Fruit fly (Drosophila melanogaster): ENCODE data around the gene amrt.

Gene amrt

DNA sequence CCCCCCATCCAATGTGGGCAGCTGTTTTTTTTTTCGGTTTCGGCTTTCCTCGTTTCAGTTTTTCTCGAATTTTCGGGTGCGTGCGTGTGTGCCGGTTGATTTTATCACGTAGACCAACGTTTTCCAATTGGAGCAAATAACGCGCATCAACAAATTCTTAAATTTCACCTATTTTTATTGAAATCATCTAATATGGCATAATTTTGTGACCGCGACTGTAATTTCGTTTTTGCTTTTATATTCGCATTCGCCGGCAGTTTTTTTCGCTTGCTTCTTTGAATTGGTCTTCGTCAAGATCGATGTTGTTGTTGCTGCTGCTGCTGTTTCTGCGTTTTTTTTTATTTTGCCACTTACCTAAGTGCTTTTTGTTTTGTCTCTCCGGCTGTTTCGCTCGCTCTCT is 27.8 kb upstream of the amrt start (continued):
- TF ChIP-seq eg (GFP tag; IDR thresholded peaks at IDR 0.05), result peak; percentile 80
- peak; percentile 20 for TF ChIP-seq cyc (GFP tag; optimal IDR thresholded peaks at IDR 0.05)
- peak; percentile 3 for TF ChIP-seq CG11762 (GFP tag; optimal IDR thresholded peaks at IDR 0.05; ENCODE audit: insufficient read depth)
- peak in 1 of 2 experiments; percentile 25 for TF ChIP-seq ss (GFP tag; optimal IDR thresholded peaks at IDR 0.05)
- TF ChIP-seq CG16779 (tag; optimal IDR thresholded peaks at IDR 0.05), result peak; percentile 13
- peak; percentile 88; the same call in 2 of the 3 replicates for TF ChIP-seq CG6163 (GFP tag; IDR thresholded peaks at IDR 0.05)
- peak; percentile 1 for TF ChIP-seq CG10631 (GFP tag; optimal IDR thresholded peaks at IDR 0.05)
- no peak for TF ChIP-seq fd59A (GFP tag; optimal IDR thresholded peaks at IDR 0.05)
- TF ChIP-seq CG6276 (GFP tag; optimal IDR thresholded peaks at IDR 0.05), result peak; percentile 76
- peak; percentile 32 for TF ChIP-seq pdm3 (GFP tag; optimal IDR thresholded peaks at IDR 0.05)
- peak; percentile 34 for TF ChIP-seq Sox14 (GFP tag; optimal IDR thresholded peaks at IDR 0.05)
- TF ChIP-seq CG10669 (GFP tag; optimal IDR thresholded peaks at IDR 0.05), result peak; percentile 26
- peak; percentile 29 for TF ChIP-seq CG9139 (GFP tag; optimal IDR thresholded peaks at IDR 0.05)
- TF ChIP-seq dac (GFP tag; optimal IDR thresholded peaks at IDR 0.05), result no peak
- peak; percentile 55 for TF ChIP-seq CG3919 (GFP tag; optimal IDR thresholded peaks at IDR 0.05)
- peak; percentile 62 for TF ChIP-seq Smox (GFP tag; optimal IDR thresholded peaks at IDR 0.05)
- peak; percentile 50 for TF ChIP-seq CG34406 (GFP tag; optimal IDR thresholded peaks at IDR 0.05)
- no peak for TF ChIP-seq dsx (GFP tag; optimal IDR thresholded peaks at IDR 0.05; ENCODE audit: poor library complexity, severe bottlenecking)
- peak; percentile 26 for TF ChIP-seq Hr4 (GFP tag; optimal IDR thresholded peaks at IDR 0.05)
- TF ChIP-seq Gug (GFP tag; IDR thresholded peaks at IDR 0.05), result peak; percentile 42
- no peak for TF ChIP-seq CG3032 (tag; optimal IDR thresholded peaks at IDR 0.05)
- TF ChIP-seq OdsH (GFP tag; optimal IDR thresholded peaks at IDR 0.05), result peak; percentile 22
- TF ChIP-seq CG6808 (GFP tag; optimal IDR thresholded peaks at IDR 0.05), result peak; percentile 59
- peak; percentile 48 for TF ChIP-seq esn (GFP tag; optimal IDR thresholded peaks at IDR 0.05)
- peak; percentile 49 for TF ChIP-seq CG7368 (GFP tag; optimal IDR thresholded peaks at IDR 0.05)
- TF ChIP-seq CG6854 (GFP tag; optimal IDR thresholded peaks at IDR 0.05), result no peak
- peak; percentile 78 for TF ChIP-seq Eip78C (GFP tag)
- no peak; the same call in 1 of the 2 replicates for TF ChIP-seq CG11294 (GFP tag; IDR thresholded peaks at IDR 0.05)
- peak; percentile 31 for TF ChIP-seq acj6 (GFP tag; optimal IDR thresholded peaks at IDR 0.05)
- peak; percentile 62 for TF ChIP-seq Met (GFP tag; optimal IDR thresholded peaks at IDR 0.05)
- peak; percentile 62 for TF ChIP-seq topi (GFP tag; optimal IDR thresholded peaks at IDR 0.05)
- TF ChIP-seq achi (GFP tag; optimal IDR thresholded peaks at IDR 0.05), result peak; percentile 47
- TF ChIP-seq Hr38 (GFP tag; optimal IDR thresholded peaks at IDR 0.05), result no peak
- no peak for TF ChIP-seq Blimp-1 (GFP tag; optimal IDR thresholded peaks at IDR 0.05)

DNA sequence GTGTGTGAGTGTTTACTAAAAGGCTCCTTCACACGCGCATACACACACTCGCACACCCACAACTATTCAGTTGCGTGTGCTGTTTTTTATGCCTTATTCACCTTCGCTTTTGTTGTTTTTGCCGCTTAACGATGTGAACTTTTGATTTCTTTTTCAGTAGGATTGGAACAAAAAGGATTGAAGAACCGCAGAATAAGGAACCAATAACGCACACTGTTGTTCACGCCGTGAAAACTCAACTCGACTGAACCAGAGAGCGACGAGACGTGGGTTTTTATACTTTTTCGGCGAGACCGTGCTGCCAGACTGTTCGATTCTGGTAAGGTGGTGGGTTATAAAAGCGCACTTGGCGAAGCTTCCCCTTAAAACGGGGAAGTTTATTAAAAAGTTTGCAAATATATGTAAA is 27.1 kb upstream of the amrt start, which contains the start of gene Pdcd4:
Pdcd4 (minus strand) TSS at position 255 of the 406 bp plus-strand sequence.
- TF ChIP-seq Hr38 (GFP tag; optimal IDR thresholded peaks at IDR 0.05) (no peak), CG6276 (GFP tag; optimal IDR thresholded peaks at IDR 0.05) (peak; percentile 16), Gug (GFP tag; IDR thresholded peaks at IDR 0.05) (no peak), Lpt (GFP tag; optimal IDR thresholded peaks at IDR 0.05) (no peak), CG6854 (GFP tag; optimal IDR thresholded peaks at IDR 0.05) (peak; percentile 14), CG6163 (GFP tag; IDR thresholded peaks at IDR 0.05) (peak; percentile 67), CG10631 (GFP tag; optimal IDR thresholded peaks at IDR 0.05) (no peak), spab (GFP tag; optimal IDR thresholded peaks at IDR 0.05) (peak; percentile 7), CG11902 (GFP tag; optimal IDR thresholded peaks at IDR 0.05) (no peak), dac (GFP tag; optimal IDR thresholded peaks at IDR 0.05) (no peak), acj6 (GFP tag; optimal IDR thresholded peaks at IDR 0.05) (no peak), Eip78C (GFP tag) (peak; percentile 36), cyc (GFP tag; optimal IDR thresholded peaks at IDR 0.05) (peak; percentile 12), CG10669 (GFP tag; optimal IDR thresholded peaks at IDR 0.05) (peak; percentile 64), salr (GFP tag; optimal IDR thresholded peaks at IDR 0.05) (peak in 1 of 2 experiments; percentile 44), CG8632 (GFP tag; optimal IDR thresholded peaks at IDR 0.05) (no peak), topi (GFP tag; optimal IDR thresholded peaks at IDR 0.05) (peak; percentile 22), CG8319 (GFP tag; optimal IDR thresholded peaks at IDR 0.05) (no peak), esn (GFP tag; optimal IDR thresholded peaks at IDR 0.05) (peak; percentile 5), fd85E (GFP tag; optimal IDR thresholded peaks at IDR 0.05) (no peak), Sox102F (GFP tag; optimal IDR thresholded peaks at IDR 0.05) (peak; percentile 29), CG3032 (tag; optimal IDR thresholded peaks at IDR 0.05) (peak; percentile 52), fd59A (GFP tag; optimal IDR thresholded peaks at IDR 0.05) (no peak), Sox15 (GFP tag; optimal IDR thresholded peaks at IDR 0.05) (no peak), CG6808 (GFP tag; optimal IDR thresholded peaks at IDR 0.05) (peak; percentile 54), CG16779 (tag; optimal IDR thresholded peaks at IDR 0.05) (peak; percentile 61), CG8119 (GFP tag; IDR thresholded peaks at IDR 0.05) (no peak), Eip75B (GFP tag; optimal IDR thresholded peaks at IDR 0.05) (peak; percentile 51), CG32006 (GFP tag; optimal IDR thresholded peaks at IDR 0.05) (peak; percentile 32), CG1621 (tag; optimal IDR thresholded peaks at IDR 0.05) (peak; percentile 77), Hr39 (GFP tag; optimal IDR thresholded peaks at IDR 0.05) (no peak), lz (GFP tag; optimal IDR thresholded peaks at IDR 0.05) (peak; percentile 22)

Measured in whole organism, prepupa.